Fruit fly (Drosophila melanogaster) whole organism, embryonic: ENCODE data around the gene CG43630.
A peak's percentile ranks its signal among the peaks of the same experiment; 100 is the strongest.

Source experiments
- ATbp ChIP-seq: fragments of 200-800 bp; sonication (Bioruptor generic); optimal IDR thresholded peaks from 2 replicates; lab custom pipeline; 2017; ENCODE audit warnings: missing biosample characterization, mild to moderate bottlenecking, missing genetic modification characterization, missing genetic modification reagents
- Asciz ChIP-seq: fragments of 200-800 bp; sonication (Bioruptor generic); optimal IDR thresholded peaks from 2 replicates; lab custom pipeline; 2017; ENCODE audit warnings: missing biosample characterization, mild to moderate bottlenecking, missing genetic modification characterization, missing genetic modification reagents
- CG12071 ChIP-seq: fragments of 200-800 bp; sonication (Bioruptor generic); optimal IDR thresholded peaks from 3 replicates; lab custom pipeline; 2018; ENCODE audit warnings: missing biosample characterization, mild to moderate bottlenecking, missing genetic modification characterization
- CG12942 ChIP-seq: fragments of 200-800 bp; sonication (Bioruptor generic); optimal IDR thresholded peaks from 3 replicates; lab custom pipeline; 2016; ENCODE audit warnings: missing biosample characterization, missing genetic modification characterization
- CG13287 ChIP-seq: fragments of 200-800 bp; sonication (Bioruptor generic); IDR thresholded peaks from 2 replicates; pipeline ENCODE4 v1.3.6; 2022; ENCODE audit warnings: missing biosample characterization, missing genetic modification characterization; ENCODE audit not compliant: partially characterized antibody
- CG14710 ChIP-seq: fragments of 200-800 bp; sonication (Bioruptor generic); optimal IDR thresholded peaks from 3 replicates; lab custom pipeline; 2019; ENCODE audit warnings: missing biosample characterization, mild to moderate bottlenecking, missing genetic modification characterization, moderate library complexity
- CG1529 ChIP-seq: fragments of 200-800 bp; sonication (Bioruptor generic); optimal IDR thresholded peaks from 3 replicates; lab custom pipeline; 2018; ENCODE audit warnings: missing biosample characterization, missing genetic modification characterization
- CG15601 ChIP-seq: fragments of 200-800 bp; sonication (Bioruptor generic); optimal IDR thresholded peaks from 3 replicates; lab custom pipeline; 2019; ENCODE audit warnings: missing biosample characterization, mild to moderate bottlenecking, missing genetic modification characterization, moderate library complexity
- CG15696 ChIP-seq: fragments of 200-800 bp; sonication (Bioruptor generic); optimal IDR thresholded peaks from 2 replicates; lab custom pipeline; 2019; ENCODE audit warnings: missing biosample characterization, mild to moderate bottlenecking, missing genetic modification characterization, moderate library complexity
- CG16813 ChIP-seq: fragments of 200-800 bp; sonication (Bioruptor generic); IDR thresholded peaks from 3 replicates; pipeline ENCODE4 v1.3.6; 2022; ENCODE audit warnings: missing biosample characterization, missing genetic modification characterization; ENCODE audit not compliant: partially characterized antibody
- CG17328 ChIP-seq: fragments of 200-800 bp; sonication (Bioruptor generic); IDR thresholded peaks from 2 replicates; pipeline ENCODE4 v1.3.6; 2022; ENCODE audit warnings: missing biosample characterization, missing genetic modification characterization
- CG17359 ChIP-seq: fragments of 200-800 bp; sonication (Bioruptor generic); optimal IDR thresholded peaks from 3 replicates; lab custom pipeline; 2018; ENCODE audit warnings: missing biosample characterization, mild to moderate bottlenecking, missing genetic modification characterization, moderate library complexity
- CG33557 ChIP-seq: fragments of 200-800 bp; sonication (Bioruptor generic); optimal IDR thresholded peaks from 2 replicates; lab custom pipeline; 2019; ENCODE audit warnings: missing biosample characterization, mild to moderate bottlenecking, missing genetic modification characterization, moderate library complexity
- CG4424 ChIP-seq: fragments of 200-800 bp; sonication (Bioruptor generic); optimal IDR thresholded peaks from 3 replicates; lab custom pipeline; 2016; ENCODE audit warnings: missing biosample characterization, missing genetic modification characterization
- CG5180 ChIP-seq: fragments of 200-800 bp; sonication (Bioruptor generic); optimal IDR thresholded peaks from 3 replicates; lab custom pipeline; 2017; ENCODE audit warnings: missing biosample characterization, missing genetic modification characterization, mild to moderate bottlenecking, moderate library complexity, missing genetic modification reagents
- CG6813 ChIP-seq: fragments of 200-800 bp; sonication (Bioruptor generic); optimal IDR thresholded peaks from 2 replicates; lab custom pipeline; 2017; ENCODE audit warnings: missing biosample characterization, missing genetic modification characterization, mild to moderate bottlenecking, moderate library complexity, missing genetic modification reagents
- CG7987 ChIP-seq: fragments of 200-800 bp; sonication (Bioruptor generic); optimal IDR thresholded peaks from 2 replicates; lab custom pipeline; 2018; ENCODE audit warnings: missing biosample characterization, mild to moderate bottlenecking, missing genetic modification characterization, moderate library complexity
- CG8359 ChIP-seq: fragments of 200-800 bp; sonication (Bioruptor generic); optimal IDR thresholded peaks from 2 replicates; lab custom pipeline; 2017; ENCODE audit warnings: missing biosample characterization, mild to moderate bottlenecking, missing genetic modification characterization, borderline replicate concordance
- Eip74EF ChIP-seq, 2 experiments: fragments of 200-800 bp in 1 of 2; fragments of >200 bp in 1 of 2; sonication (Bioruptor generic) in 1 of 2; optimal IDR thresholded peaks; 2 replicates each; lab custom pipeline; 2017 to 2019; ENCODE audit warnings: missing biosample characterization in 2 of 2, missing genetic modification characterization in 2 of 2, mild to moderate bottlenecking in 1 of 2, moderate library complexity in 1 of 2
- HLHmδ ChIP-seq: fragments of 200-800 bp; sonication (Bioruptor generic); optimal IDR thresholded peaks from 2 replicates; lab custom pipeline; 2018; ENCODE audit warnings: missing biosample characterization, mild to moderate bottlenecking, missing genetic modification characterization, moderate library complexity
- Kr ChIP-seq: fragments of 200-800 bp; sonication (Bioruptor generic); optimal IDR thresholded peaks from 2 replicates; lab custom pipeline; 2017; ENCODE audit warnings: missing biosample characterization, mild to moderate bottlenecking, missing genetic modification characterization
- MTF-1 ChIP-seq: fragments of 200-800 bp; sonication (Bioruptor generic); optimal IDR thresholded peaks from 2 replicates; lab custom pipeline; 2018; ENCODE audit warnings: missing biosample characterization, mild to moderate bottlenecking, missing genetic modification characterization, borderline replicate concordance
- NK7.1 ChIP-seq: fragments of 200-800 bp; sonication (Bioruptor generic); optimal IDR thresholded peaks from 3 replicates; lab custom pipeline; 2016; ENCODE audit warnings: missing biosample characterization, missing genetic modification characterization
- Vsx1 ChIP-seq: fragments of 200-800 bp; sonication (Bioruptor generic); optimal IDR thresholded peaks from 2 replicates; lab custom pipeline; 2017; ENCODE audit warnings: missing biosample characterization, mild to moderate bottlenecking, missing genetic modification characterization, missing genetic modification reagents
- ash1 ChIP-seq: fragments of 200-800 bp; sonication (Bioruptor generic); optimal IDR thresholded peaks from 2 replicates; lab custom pipeline; 2018; ENCODE audit warnings: missing biosample characterization, mild to moderate bottlenecking, missing genetic modification characterization
- ato ChIP-seq: fragments of 200-800 bp; sonication (Bioruptor generic); IDR thresholded peaks from 2 replicates; pipeline ENCODE4 v1.3.6; 2022; ENCODE audit warnings: missing biosample characterization, missing genetic modification characterization; ENCODE audit not compliant: partially characterized antibody
- chif ChIP-seq, 2 experiments: fragments of 200-800 bp; sonication (Bioruptor generic); optimal IDR thresholded peaks; 3 replicates each; lab custom pipeline; 2016; ENCODE audit warnings: missing biosample characterization in 2 of 2, missing genetic modification characterization in 2 of 2
- ci ChIP-seq: fragments of 200-800 bp; sonication (Bioruptor generic); IDR thresholded peaks from 3 replicates; pipeline ENCODE4 v1.3.6; 2022; ENCODE audit warnings: missing biosample characterization, missing genetic modification characterization
- da ChIP-seq: fragments of 200-800 bp; sonication (Bioruptor generic); optimal IDR thresholded peaks from 2 replicates; lab custom pipeline; 2016; ENCODE audit warnings: missing biosample characterization, missing genetic modification characterization
- dmrt11E ChIP-seq: fragments of 200-800 bp; sonication (Bioruptor generic); optimal IDR thresholded peaks from 3 replicates; lab custom pipeline; 2018; ENCODE audit warnings: missing biosample characterization, mild to moderate bottlenecking, missing genetic modification characterization, moderate library complexity
- ewg ChIP-seq: fragments of 200-800 bp; sonication (Bioruptor generic); optimal IDR thresholded peaks from 3 replicates; lab custom pipeline; 2017; ENCODE audit warnings: mild to moderate bottlenecking, missing biosample characterization, missing genetic modification reagents, missing genetic modification characterization
- exex ChIP-seq: fragments of 200-800 bp; sonication (Bioruptor generic); optimal IDR thresholded peaks from 4 replicates; lab custom pipeline; 2018; ENCODE audit warnings: missing biosample characterization, mild to moderate bottlenecking, missing genetic modification characterization, moderate library complexity
- kni ChIP-seq: fragments of 200-800 bp; sonication (Bioruptor generic); optimal IDR thresholded peaks from 3 replicates; lab custom pipeline; 2017; ENCODE audit warnings: mild to moderate bottlenecking, missing biosample characterization, missing genetic modification reagents, missing genetic modification characterization
- lola ChIP-seq, 3 experiments: fragments of >200 bp in 2 of 3; fragments of 200-800 bp in 1 of 3; sonication (Bioruptor generic) in 1 of 3; optimal IDR thresholded peaks; 2 replicates each; lab custom pipeline; 2017 to 2019; ENCODE audit warnings: missing biosample characterization in 3 of 3, missing genetic modification characterization in 3 of 3, mild to moderate bottlenecking in 1 of 3, moderate library complexity in 1 of 3
- lov ChIP-seq, 2 experiments: fragments of 200-800 bp in 1 of 2; fragments of >200 bp in 1 of 2; sonication (Bioruptor generic) in 1 of 2; IDR thresholded peaks in 1 of 2; optimal IDR thresholded peaks in 1 of 2; 2 replicates in 1 of 2; 3 replicates in 1 of 2; pipeline versions ENCODE4 v1.3.6 to Lab custom; 2017 to 2022; ENCODE audit warnings: missing biosample characterization in 1 of 2, missing genetic modification characterization in 1 of 2
- luna ChIP-seq: fragments of 200-800 bp; sonication (Bioruptor generic); optimal IDR thresholded peaks from 2 replicates; lab custom pipeline; 2016; ENCODE audit warnings: missing biosample characterization, missing genetic modification characterization
- nerfin-1 ChIP-seq: fragments of 200-800 bp; sonication (Bioruptor generic); optimal IDR thresholded peaks from 3 replicates; lab custom pipeline; 2019; ENCODE audit warnings: missing biosample characterization, mild to moderate bottlenecking, missing genetic modification characterization, moderate library complexity
- oc ChIP-seq: fragments of 200-800 bp; sonication (Bioruptor generic); optimal IDR thresholded peaks from 2 replicates; lab custom pipeline; 2018; ENCODE audit warnings: missing biosample characterization, mild to moderate bottlenecking, missing genetic modification characterization, moderate library complexity
- vvl ChIP-seq: fragments of 200-800 bp; sonication (Bioruptor generic); IDR thresholded peaks from 2 replicates; pipeline ENCODE4 v1.3.6; 2022; ENCODE audit warnings: missing biosample characterization, missing genetic modification characterization
- wek ChIP-seq: fragments of 200-800 bp; sonication (Bioruptor generic); optimal IDR thresholded peaks from 3 replicates; lab custom pipeline; 2018; ENCODE audit warnings: missing biosample characterization, mild to moderate bottlenecking, missing genetic modification characterization, moderate library complexity

The CG43630 gene

dm6 chr3R:12701257-12701656, 25.2 kb upstream of the CG43630 start (continued):
- TF ChIP-seq dmrt11E (tag; lab: Kevin White, UChicago) (peak; percentile 27), ci (peak; percentile 38; the same call in 1 of the 3 replicates), ato (GFP tag; lab: Robert Waterston, UW) (no peak), exex (tag; lab: Kevin White, UChicago) (peak; percentile 11), Eip74EF (GFP tag; optimal IDR thresholded peaks at IDR 0.05; lab: Kevin White, UChicago) (peak in 1 of 2 experiments; percentile 15), CG15696 (tag; lab: Kevin White, UChicago) (peak; percentile 36), CG8359 (GFP tag; lab: Kevin White, UChicago) (peak; percentile 6), CG16813 (no peak), CG17328 (GFP tag; lab: Robert Waterston, UW) (peak; percentile 16; the same call in 1 of the 2 replicates), lola (GFP tag; optimal IDR thresholded peaks at IDR 0.05; lab: Kevin White, UChicago) (peak in 1 of 3 experiments; percentile 17), CG12942 (GFP tag; lab: Kevin White, UChicago) (no peak), ash1 (GFP tag; lab: Kevin White, UChicago) (no peak), CG17359 (tag; lab: Kevin White, UChicago) (peak; percentile 35), CG1529 (peak; percentile 35), oc (tag; lab: Kevin White, UChicago) (peak; percentile 53), da (GFP tag; lab: Kevin White, UChicago) (no peak), MTF-1 (peak; percentile 46), Kr (GFP tag; lab: Kevin White, UChicago) (peak; percentile 15), vvl (GFP tag; lab: Robert Waterston, UW) (peak; percentile 37; the same call in 1 of the 2 replicates), NK7.1 (GFP tag; lab: Kevin White, UChicago) (no peak), wek (peak; percentile 43), nerfin-1 (peak; percentile 36), CG7987 (peak; percentile 9), chif (GFP tag; optimal IDR thresholded peaks at IDR 0.05; lab: Kevin White, UChicago) (no peak), CG12071 (GFP tag; lab: Kevin White, UChicago) (peak; percentile 4), lov (optimal IDR thresholded peaks at IDR 0.05; lab: Kevin White, UChicago) (no peak), lov (GFP tag; IDR thresholded peaks at IDR 0.05; lab: Robert Waterston, UW) (no peak), CG6813 (GFP tag; lab: Kevin White, UChicago) (peak; percentile 35), CG15601 (tag; lab: Kevin White, UChicago) (peak; percentile 27), luna (GFP tag; lab: Kevin White, UChicago) (no peak), CG13287 (GFP tag; lab: Robert Waterston, UW) (no peak), ATbp (GFP tag; lab: Kevin White, UChicago) (peak; percentile 27), CG33557 (peak; percentile 49), Vsx1 (GFP tag; lab: Kevin White, UChicago) (no peak), CG14710 (tag; lab: Kevin White, UChicago) (peak; percentile 8), Asciz (GFP tag; lab: Kevin White, UChicago) (peak; percentile 39), CG5180 (GFP tag; lab: Kevin White, UChicago) (peak; percentile 16), kni (GFP tag; lab: Kevin White, UChicago) (peak; percentile 16), CG4424 (GFP tag; lab: Kevin White, UChicago) (no peak), HLHmδ (peak; percentile 9), ewg (GFP tag; lab: Kevin White, UChicago) (no peak)
